Worm (Caenorhabditis elegans) whole organism, young adult: Measurements from ENCODE around the gene F34H10.5.

ENCODE experiments used
- B0261.1 ChIP-seq: sonication (generic microtip); optimal IDR thresholded peaks from 2 replicates; lab custom pipeline; 2016; ENCODE audit warnings: mild to moderate bottlenecking, missing genetic modification characterization, moderate library complexity, missing compliant biosample characterization
- B0336.3 ChIP-seq: fragments of 200-800 bp; sonication (Bioruptor generic); IDR thresholded peaks from 2 replicates; pipeline ENCODE4 v1.3.6; 2022; ENCODE audit warnings: missing genetic modification characterization, missing compliant biosample characterization
- C06A6.2 ChIP-seq: fragments of 200-800 bp; sonication (Bioruptor generic); conservative IDR thresholded peaks from 2 replicates; pipeline ENCODE4 v1.3.6; 2022; ENCODE audit warnings: missing genetic modification characterization, missing compliant biosample characterization
- F10E7.11 ChIP-seq: sonication (generic microtip); optimal IDR thresholded peaks from 2 replicates; lab custom pipeline; 2017; ENCODE audit warnings: mild to moderate bottlenecking, missing genetic modification characterization, moderate library complexity, missing compliant biosample characterization
- F33H1.4 ChIP-seq: fragments of 200-800 bp; sonication (Bioruptor generic); IDR thresholded peaks from 2 replicates; pipeline ENCODE4 v1.3.6; 2022; ENCODE audit warnings: missing genetic modification reagents, missing genetic modification characterization, missing compliant biosample characterization
- F49E8.2 ChIP-seq: sonication (generic microtip); optimal IDR thresholded peaks from 3 replicates; lab custom pipeline; 2017; ENCODE audit warnings: missing genetic modification characterization, mild to moderate bottlenecking, missing compliant biosample characterization, antibody characterized with exemption, moderate library complexity; ENCODE audit not compliant: insufficient read depth
- F55B11.4 ChIP-seq: sonication (generic microtip); optimal IDR thresholded peaks from 2 replicates; lab custom pipeline; 2016; ENCODE audit warnings: missing compliant biosample characterization, missing genetic modification characterization, borderline replicate concordance; ENCODE audit not compliant: insufficient read depth
- T26A5.8 ChIP-seq: sonication (generic microtip); optimal IDR thresholded peaks from 2 replicates; lab custom pipeline; 2016; ENCODE audit warnings: missing genetic modification characterization, missing compliant biosample characterization
- Y56A3A.18 ChIP-seq: fragments of 200-800 bp; sonication (Bioruptor generic); IDR thresholded peaks from 2 replicates; pipeline ENCODE4 v1.3.6; 2022; ENCODE audit warnings: missing genetic modification reagents, missing genetic modification characterization, missing compliant biosample characterization
- Y79H2A.3 ChIP-seq: fragments of 200-800 bp; sonication (Bioruptor generic); conservative IDR thresholded peaks from 2 replicates; pipeline ENCODE4 v1.3.6; 2022; ENCODE audit warnings: missing genetic modification reagents, missing genetic modification characterization, missing compliant biosample characterization
- ZK185.1 ChIP-seq: sonication (generic microtip); optimal IDR thresholded peaks from 2 replicates; lab custom pipeline; 2016; ENCODE audit warnings: mild to moderate bottlenecking, missing genetic modification characterization, missing compliant biosample characterization; ENCODE audit not compliant: poor library complexity, severe bottlenecking
- ama-1 ChIP-seq, 3 experiments: fragments of 150-350 bp in 1 of 3; sonication (generic microtip) in 2 of 3; optimal IDR thresholded peaks; 2 replicates each; lab custom pipeline; 2014 to 2018; ENCODE audit warnings: missing biosample characterization in 2 of 3, missing genetic modification characterization in 2 of 3, missing genetic modification reagents in 2 of 3
- atf-7 ChIP-seq: sonication (generic microtip); optimal IDR thresholded peaks from 2 replicates; lab custom pipeline; 2017; ENCODE audit warnings: mild to moderate bottlenecking, missing genetic modification characterization, missing compliant biosample characterization
- bed-1 ChIP-seq: fragments of 200-800 bp; sonication (Bioruptor generic); IDR thresholded peaks from 2 replicates; pipeline ENCODE4 v1.3.6; 2022; ENCODE audit warnings: missing genetic modification reagents, missing genetic modification characterization, missing compliant biosample characterization
- cebp-2 ChIP-seq: fragments of 200-800 bp; sonication (Bioruptor generic); IDR thresholded peaks from 2 replicates; pipeline ENCODE4 v1.3.6; 2022; ENCODE audit warnings: missing genetic modification characterization, missing compliant biosample characterization
- ceh-100 ChIP-seq: fragments of 200-800 bp; sonication (Bioruptor generic); IDR thresholded peaks from 2 replicates; pipeline ENCODE4 v1.3.6; 2022; ENCODE audit warnings: missing genetic modification reagents, missing genetic modification characterization, missing compliant biosample characterization
- ceh-40 ChIP-seq: fragments of 200-800 bp; sonication (Bioruptor generic); IDR thresholded peaks from 2 replicates; pipeline ENCODE4 v1.3.6; 2022; ENCODE audit warnings: missing genetic modification characterization, missing compliant biosample characterization
- ceh-79 ChIP-seq: sonication (generic microtip); optimal IDR thresholded peaks from 2 replicates; lab custom pipeline; 2017; ENCODE audit warnings: mild to moderate bottlenecking, missing genetic modification characterization, missing compliant biosample characterization
- ceh-91 ChIP-seq: fragments of 200-800 bp; sonication (Bioruptor generic); IDR thresholded peaks from 2 replicates; pipeline ENCODE4 v1.3.6; 2022; ENCODE audit warnings: missing genetic modification reagents, missing genetic modification characterization, missing compliant biosample characterization
- dpff-1 ChIP-seq: sonication (generic microtip); optimal IDR thresholded peaks from 2 replicates; lab custom pipeline; 2017; ENCODE audit warnings: mild to moderate bottlenecking, missing genetic modification characterization, missing compliant biosample characterization
- dpl-1 ChIP-seq: fragments of 150-350 bp; optimal IDR thresholded peaks from 2 replicates; lab custom pipeline; 2014; ENCODE audit warnings: missing biosample characterization, missing genetic modification reagents, missing genetic modification characterization
- ets-4 ChIP-seq: fragments of 200-800 bp; sonication (Bioruptor generic); optimal IDR thresholded peaks from 2 replicates; lab custom pipeline; 2018; ENCODE audit warnings: mild to moderate bottlenecking, missing genetic modification characterization, missing compliant biosample characterization
- him-1 ChIP-seq: sonication (generic microtip); optimal IDR thresholded peaks from 2 replicates; lab custom pipeline; 2016; ENCODE audit warnings: missing genotype, missing genetic modification reagents, missing genetic modification characterization, missing compliant biosample characterization
- hlh-12 ChIP-seq: sonication (generic microtip); optimal IDR thresholded peaks from 2 replicates; lab custom pipeline; 2016; ENCODE audit warnings: missing genetic modification characterization, missing compliant biosample characterization
- hrde-1 ChIP-seq: sonication (generic microtip); optimal IDR thresholded peaks from 2 replicates; lab custom pipeline; 2016; ENCODE audit warnings: missing genetic modification characterization, mild to moderate bottlenecking, missing compliant biosample characterization, moderate library complexity, missing genotype, missing genetic modification reagents, borderline replicate concordance
- hsf-1 ChIP-seq: fragments of 200-800 bp; sonication (Bioruptor generic); IDR thresholded peaks from 2 replicates; pipeline ENCODE4 v1.3.6; 2022; ENCODE audit warnings: missing genetic modification reagents, missing genetic modification characterization, missing compliant biosample characterization
- let-526 ChIP-seq: fragments of 200-800 bp; sonication (Bioruptor generic); IDR thresholded peaks from 2 replicates; pipeline ENCODE4 v1.3.6; 2022; ENCODE audit warnings: missing genetic modification reagents, missing genetic modification characterization, missing compliant biosample characterization
- lin-35 ChIP-seq, 3 experiments: fragments of 150-350 bp in 2 of 3; sonication (generic microtip) in 1 of 3; optimal IDR thresholded peaks; 2 replicates each; lab custom pipeline; 2014 to 2018; ENCODE audit warnings: missing biosample characterization in 3 of 3, missing genetic modification characterization in 3 of 3, missing genetic modification reagents in 3 of 3
- lin-40 ChIP-seq: sonication (generic microtip); optimal IDR thresholded peaks from 2 replicates; lab custom pipeline; 2016; ENCODE audit warnings: missing genetic modification characterization, mild to moderate bottlenecking, missing compliant biosample characterization, missing genotype, missing genetic modification reagents
- lin-54 ChIP-seq: fragments of 200-800 bp; sonication (Bioruptor generic); optimal IDR thresholded peaks from 2 replicates; lab custom pipeline; 2018; ENCODE audit warnings: mild to moderate bottlenecking, missing genetic modification characterization, missing compliant biosample characterization
- madf-3 ChIP-seq: fragments of 200-800 bp; sonication (Bioruptor generic); IDR thresholded peaks from 2 replicates; pipeline ENCODE4 v1.3.6; 2022; ENCODE audit warnings: missing genetic modification reagents, missing genetic modification characterization, missing compliant biosample characterization
- mel-28 ChIP-seq: sonication (generic microtip); optimal IDR thresholded peaks from 2 replicates; lab custom pipeline; 2016; ENCODE audit warnings: borderline replicate concordance, mild to moderate bottlenecking, missing genetic modification characterization, missing compliant biosample characterization
- mxl-1 ChIP-seq: sonication (generic microtip); optimal IDR thresholded peaks from 2 replicates; lab custom pipeline; 2016; ENCODE audit warnings: missing genetic modification characterization, missing compliant biosample characterization
- nfya-2 ChIP-seq: fragments of 200-800 bp; sonication (Bioruptor generic); IDR thresholded peaks from 2 replicates; pipeline ENCODE4 v1.3.6; 2022; ENCODE audit warnings: missing genetic modification reagents, missing genetic modification characterization, missing compliant biosample characterization
- nfyb-1 ChIP-seq: fragments of 200-800 bp; sonication (Bioruptor generic); IDR thresholded peaks from 2 replicates; pipeline ENCODE4 v1.3.6; 2022; ENCODE audit warnings: missing genetic modification reagents, missing genetic modification characterization, missing compliant biosample characterization
- nhr-179 ChIP-seq: sonication (generic microtip); optimal IDR thresholded peaks from 2 replicates; lab custom pipeline; 2016; ENCODE audit warnings: mild to moderate bottlenecking, missing genetic modification characterization, missing compliant biosample characterization
- nhr-27 ChIP-seq: fragments of 200-800 bp; sonication (Bioruptor generic); optimal IDR thresholded peaks from 2 replicates; lab custom pipeline; 2018; ENCODE audit warnings: mild to moderate bottlenecking, missing genetic modification characterization, moderate library complexity, missing compliant biosample characterization
- nhr-80 ChIP-seq: sonication (generic microtip); optimal IDR thresholded peaks from 2 replicates; lab custom pipeline; 2016; ENCODE audit warnings: missing genetic modification characterization, missing compliant biosample characterization
- rcor-1 ChIP-seq: fragments of 200-800 bp; sonication (Bioruptor generic); IDR thresholded peaks from 2 replicates; pipeline ENCODE4 v1.3.6; 2022; ENCODE audit warnings: missing genetic modification reagents, missing genetic modification characterization, missing compliant biosample characterization
- rec-8 ChIP-seq, 2 experiments: sonication (generic microtip); optimal IDR thresholded peaks; 2 replicates each; lab custom pipeline; 2016; ENCODE audit warnings: mild to moderate bottlenecking in 2 of 2, missing genetic modification characterization in 2 of 2, missing genetic modification reagents in 2 of 2, missing genotype in 2 of 2, missing biosample characterization in 1 of 2, missing compliant biosample characterization in 1 of 2, moderate library complexity in 1 of 2
- sdz-38 ChIP-seq: sonication (generic microtip); optimal IDR thresholded peaks from 2 replicates; lab custom pipeline; 2016; ENCODE audit warnings: missing genotype, missing genetic modification characterization, missing compliant biosample characterization
- sea-2 ChIP-seq: fragments of 200-800 bp; sonication (Bioruptor generic); IDR thresholded peaks from 2 replicates; pipeline ENCODE4 v1.3.6; 2022; ENCODE audit warnings: missing genetic modification characterization, missing compliant biosample characterization
- snpc-4 ChIP-seq, 5 experiments: fragments of 150-350 bp in 1 of 5; sonication (generic microtip) in 4 of 5; optimal IDR thresholded peaks; 2 replicates each; lab custom pipeline; 2014 to 2018; ENCODE audit warnings: missing genetic modification characterization in 5 of 5, missing biosample characterization in 3 of 5, antibody characterized with exemption in 2 of 5, mild to moderate bottlenecking in 2 of 5, missing compliant biosample characterization in 2 of 5, missing genotype in 2 of 5, moderate library complexity in 2 of 5, missing genetic modification reagents in 1 of 5
- somi-1 ChIP-seq: fragments of 200-800 bp; sonication (Bioruptor generic); optimal IDR thresholded peaks from 2 replicates; lab custom pipeline; 2018; ENCODE audit warnings: mild to moderate bottlenecking, missing genetic modification characterization, missing compliant biosample characterization
- unc-62 ChIP-seq: fragments of 150-350 bp; optimal IDR thresholded peaks from 2 replicates; lab custom pipeline; 2014; ENCODE audit warnings: missing biosample characterization, missing genetic modification reagents, missing genetic modification characterization
- ztf-18 ChIP-seq: sonication (generic microtip); optimal IDR thresholded peaks from 2 replicates; lab custom pipeline; 2016; ENCODE audit warnings: missing genotype, mild to moderate bottlenecking, missing genetic modification characterization, missing compliant biosample characterization

F34H10.5 gene

ce11 chrX:9620136-9620535 is 15.3 kb upstream of the F34H10.5 start, which contains the start of gene C11E4.8:
Gene C11E4.8 (plus strand): TSS chrX:9620436.
- TF ChIP-seq cebp-2 (GFP tag; lab: Robert Waterston, UW): no peak
- TF ChIP-seq mxl-1: no peak
- no peak for TF ChIP-seq nfya-2 (GFP tag; lab: Robert Waterston, UW)
- no peak for TF ChIP-seq ceh-40 (GFP tag; lab: Robert Waterston, UW)
- TF ChIP-seq ets-4: no peak
- no peak for TF ChIP-seq F33H1.4 (GFP tag; lab: Robert Waterston, UW)
- TF ChIP-seq hrde-1 (tag; lab: Kevin White, UChicago): no peak
- no peak for TF ChIP-seq snpc-4 (GFP tag; optimal IDR thresholded peaks at IDR 0.05; lab: Kevin White, UChicago)
- no peak for TF ChIP-seq snpc-4 (tag; optimal IDR thresholded peaks at IDR 0.05; lab: Kevin White, UChicago)
- TF ChIP-seq dpl-1 (GFP tag; lab: Kevin White, UChicago): no peak
- no peak for TF ChIP-seq lin-35 (GFP tag; optimal IDR thresholded peaks at IDR 0.05; lab: Kevin White, UChicago)
- no peak for TF ChIP-seq somi-1 (GFP tag; lab: Kevin White, UChicago)
- no peak for TF ChIP-seq rec-8 (tag; optimal IDR thresholded peaks at IDR 0.05; lab: Kevin White, UChicago)
- no peak for TF ChIP-seq dpff-1
- TF ChIP-seq nfyb-1 (GFP tag; lab: Robert Waterston, UW): no peak
- no peak for TF ChIP-seq Y79H2A.3
- TF ChIP-seq mel-28 (tag; lab: Kevin White, UChicago): no peak

ce11 chrX:9622609-9623008 is 12.9 kb upstream of the F34H10.5 start:
- no peak for TF ChIP-seq nfya-2 (GFP tag; lab: Robert Waterston, UW)
- no peak for TF ChIP-seq bed-1 (GFP tag; lab: Robert Waterston, UW)
- peak; percentile 81 for TF ChIP-seq Y56A3A.18 (GFP tag; lab: Robert Waterston, UW)
- no peak for TF ChIP-seq dpl-1 (GFP tag; lab: Kevin White, UChicago)
- TF ChIP-seq ama-1 (optimal IDR thresholded peaks at IDR 0.05; lab: Kevin White, UChicago): no peak
- TF ChIP-seq ama-1 (GFP tag; optimal IDR thresholded peaks at IDR 0.05; lab: Kevin White, UChicago): peak in 1 of 2 experiments; percentile 82
- peak; percentile 74 for TF ChIP-seq atf-7 (tag; lab: Kevin White, UChicago)
- TF ChIP-seq T26A5.8: peak; percentile 19
- TF ChIP-seq let-526 (GFP tag; lab: Robert Waterston, UW): no peak
- TF ChIP-seq C06A6.2 (GFP tag; lab: Robert Waterston, UW): no peak
- no peak for TF ChIP-seq B0336.3 (GFP tag; lab: Robert Waterston, UW)
- peak; percentile 63 for TF ChIP-seq ZK185.1 (tag; lab: Kevin White, UChicago)
- TF ChIP-seq ceh-91 (GFP tag; lab: Robert Waterston, UW): no peak
- no peak for TF ChIP-seq unc-62 (GFP tag; lab: Kevin White, UChicago)
- TF ChIP-seq F10E7.11 (tag; lab: Kevin White, UChicago): no peak
- TF ChIP-seq ceh-79 (tag; lab: Kevin White, UChicago): peak; percentile 42
- peak; percentile 39 for TF ChIP-seq nhr-80 (tag; lab: Kevin White, UChicago)
- TF ChIP-seq sdz-38 (tag; lab: Kevin White, UChicago): no peak
- TF ChIP-seq sea-2 (GFP tag; lab: Robert Waterston, UW): no peak
- TF ChIP-seq lin-40 (tag; lab: Kevin White, UChicago): no peak
- TF ChIP-seq hlh-12 (tag; lab: Kevin White, UChicago): peak; percentile 4
- no peak for TF ChIP-seq F55B11.4 (tag; lab: Kevin White, UChicago)
- peak; percentile 78 for TF ChIP-seq B0261.1
- TF ChIP-seq cebp-2 (GFP tag; lab: Robert Waterston, UW): 0 out of 2 replicates have a peak, but pooled peaks have one; percentile 56
- 0 out of 2 replicates have a peak, but pooled peaks have one; percentile 9 for TF ChIP-seq ceh-100 (GFP tag; lab: Robert Waterston, UW)
- peak; percentile 70 for TF ChIP-seq ztf-18 (tag; lab: Kevin White, UChicago)
- TF ChIP-seq hsf-1 (GFP tag; lab: Robert Waterston, UW): no peak
- peak; percentile 81 for TF ChIP-seq hrde-1 (tag; lab: Kevin White, UChicago)
- no peak for TF ChIP-seq lin-54
- peak; percentile 89 for TF ChIP-seq him-1 (tag; lab: Kevin White, UChicago)
- no peak for TF ChIP-seq madf-3 (GFP tag; lab: Robert Waterston, UW)
- peak; percentile 12 for TF ChIP-seq F49E8.2
- TF ChIP-seq rcor-1 (GFP tag; lab: Robert Waterston, UW): peak; percentile 41; the same call in 1 of the 2 replicates
- peak; percentile 40 for TF ChIP-seq nhr-27 (tag; lab: Kevin White, UChicago)
- TF ChIP-seq nhr-179 (tag; lab: Kevin White, UChicago): no peak
- TF ChIP-seq Y79H2A.3: no peak
